Worm (Caenorhabditis elegans) whole organism, late embryonic: ENCODE results near the gene unk-1.

Source experiments
- C08G9.2 ChIP-seq: sonication (generic microtip); optimal IDR thresholded peaks from 2 replicates; lab custom pipeline; 2016; ENCODE audit warnings: mild to moderate bottlenecking, missing genetic modification characterization, moderate library complexity, missing compliant biosample characterization
- C38D4.7 ChIP-seq: fragments of 200-800 bp; sonication (Bioruptor generic); optimal IDR thresholded peaks from 2 replicates; lab custom pipeline; 2018; ENCODE audit warnings: mild to moderate bottlenecking, missing genetic modification characterization, moderate library complexity, missing compliant biosample characterization
- F13H6.1 ChIP-seq: sonication (generic microtip); optimal IDR thresholded peaks from 2 replicates; lab custom pipeline; 2016; ENCODE audit warnings: missing genetic modification characterization, missing compliant biosample characterization
- Y22D7AL.16 ChIP-seq: sonication (generic microtip); optimal IDR thresholded peaks from 2 replicates; lab custom pipeline; 2016; ENCODE audit warnings: missing genetic modification characterization, missing compliant biosample characterization
- ahr-1 ChIP-seq: sonication (generic microtip); optimal IDR thresholded peaks from 2 replicates; lab custom pipeline; 2016; ENCODE audit warnings: missing genetic modification characterization, missing compliant biosample characterization
- ama-1 ChIP-seq: fragments of 150-350 bp; optimal IDR thresholded peaks from 2 replicates; lab custom pipeline; 2014
- ceh-2 ChIP-seq: sonication (generic microtip); optimal IDR thresholded peaks from 2 replicates; lab custom pipeline; 2016; ENCODE audit warnings: missing genotype, missing genetic modification characterization, missing compliant biosample characterization
- ceh-24 ChIP-seq: sonication (generic microtip); optimal IDR thresholded peaks from 2 replicates; lab custom pipeline; 2016; ENCODE audit warnings: mild to moderate bottlenecking, missing genetic modification characterization, missing compliant biosample characterization
- ceh-34 ChIP-seq: sonication (generic microtip); optimal IDR thresholded peaks from 2 replicates; lab custom pipeline; 2016; ENCODE audit warnings: mild to moderate bottlenecking, missing genetic modification characterization, missing compliant biosample characterization
- ceh-9 ChIP-seq: sonication (generic microtip); optimal IDR thresholded peaks from 2 replicates; lab custom pipeline; 2016; ENCODE audit warnings: mild to moderate bottlenecking, missing genetic modification characterization, inconsistent platforms, missing compliant biosample characterization
- dmd-4 ChIP-seq: sonication (generic microtip); optimal IDR thresholded peaks from 2 replicates; lab custom pipeline; 2016; ENCODE audit warnings: borderline replicate concordance, missing genetic modification characterization, missing compliant biosample characterization
- elt-2 ChIP-seq: sonication (generic microtip); optimal IDR thresholded peaks from 2 replicates; lab custom pipeline; 2016; ENCODE audit warnings: missing genetic modification reagents, missing genetic modification characterization, missing compliant biosample characterization
- ets-4 ChIP-seq: sonication (generic microtip); optimal IDR thresholded peaks from 2 replicates; lab custom pipeline; 2016; ENCODE audit warnings: missing genetic modification characterization, missing compliant biosample characterization
- eyg-1 ChIP-seq: sonication (generic microtip); optimal IDR thresholded peaks from 2 replicates; lab custom pipeline; 2016; ENCODE audit warnings: missing genotype, missing genetic modification characterization, missing compliant biosample characterization
- fax-1 ChIP-seq: sonication (generic microtip); optimal IDR thresholded peaks from 2 replicates; lab custom pipeline; 2016; ENCODE audit warnings: missing genotype, missing genetic modification characterization, missing compliant biosample characterization
- fkh-6 ChIP-seq: sonication (generic microtip); optimal IDR thresholded peaks from 2 replicates; lab custom pipeline; 2016; ENCODE audit warnings: missing genetic modification characterization, missing compliant biosample characterization
- gmeb-2 ChIP-seq: sonication (generic microtip); optimal IDR thresholded peaks from 2 replicates; lab custom pipeline; 2016; ENCODE audit warnings: missing genetic modification characterization, inconsistent platforms, missing compliant biosample characterization
- hlh-30 ChIP-seq: sonication (generic microtip); optimal IDR thresholded peaks from 2 replicates; lab custom pipeline; 2017; ENCODE audit warnings: antibody characterized with exemption, missing genetic modification characterization, missing compliant biosample characterization; ENCODE audit not compliant: insufficient read depth
- hlh-6 ChIP-seq: sonication (generic microtip); optimal IDR thresholded peaks from 2 replicates; lab custom pipeline; 2016; ENCODE audit warnings: missing genotype, missing genetic modification characterization, missing compliant biosample characterization
- madf-2 ChIP-seq: sonication (generic microtip); optimal IDR thresholded peaks from 2 replicates; lab custom pipeline; 2017; ENCODE audit warnings: missing genetic modification characterization, missing compliant biosample characterization
- mec-3 ChIP-seq: sonication (generic microtip); optimal IDR thresholded peaks from 2 replicates; lab custom pipeline; 2016; ENCODE audit warnings: borderline replicate concordance, missing genetic modification characterization, missing compliant biosample characterization
- nfya-1 ChIP-seq: sonication (generic microtip); optimal IDR thresholded peaks from 2 replicates; lab custom pipeline; 2017; ENCODE audit warnings: missing genetic modification characterization, mild to moderate bottlenecking, missing compliant biosample characterization, antibody characterized with exemption, moderate library complexity
- nhr-11 ChIP-seq: fragments of 150-350 bp; optimal IDR thresholded peaks from 2 replicates; lab custom pipeline; 2014; ENCODE audit warnings: missing biosample characterization, missing genetic modification characterization
- npax-4 ChIP-seq: sonication (generic microtip); optimal IDR thresholded peaks from 2 replicates; lab custom pipeline; 2016; ENCODE audit warnings: missing genetic modification characterization, missing compliant biosample characterization
- odd-2 ChIP-seq: sonication (generic microtip); optimal IDR thresholded peaks from 2 replicates; lab custom pipeline; 2017; ENCODE audit warnings: antibody characterized with exemption, mild to moderate bottlenecking, missing genetic modification characterization, missing compliant biosample characterization
- pax-1 ChIP-seq: fragments of 150-350 bp; optimal IDR thresholded peaks from 2 replicates; lab custom pipeline; 2014; ENCODE audit warnings: missing biosample characterization, missing genetic modification characterization
- pqm-1 ChIP-seq: sonication (generic microtip); optimal IDR thresholded peaks from 2 replicates; lab custom pipeline; 2016; ENCODE audit warnings: missing genetic modification characterization, missing compliant biosample characterization
- pros-1 ChIP-seq: fragments of 150-350 bp; optimal IDR thresholded peaks from 2 replicates; lab custom pipeline; 2014; ENCODE audit warnings: missing biosample characterization, missing genetic modification reagents, missing genetic modification characterization
- rnt-1 ChIP-seq: sonication (generic microtip); optimal IDR thresholded peaks from 2 replicates; lab custom pipeline; 2016; ENCODE audit warnings: missing genetic modification characterization, missing compliant biosample characterization
- sox-2 ChIP-seq: fragments of 200-800 bp; sonication (Bioruptor generic); IDR thresholded peaks from 2 replicates; pipeline ENCODE4 v1.3.6; 2022; ENCODE audit warnings: missing genetic modification reagents, missing genetic modification characterization, missing compliant biosample characterization
- tbx-2 ChIP-seq: sonication (generic microtip); optimal IDR thresholded peaks from 2 replicates; lab custom pipeline; 2016; ENCODE audit warnings: missing genetic modification characterization, missing compliant biosample characterization
- unc-55 ChIP-seq: sonication (generic microtip); optimal IDR thresholded peaks from 2 replicates; lab custom pipeline; 2017; ENCODE audit warnings: missing biosample characterization, missing genetic modification reagents, missing genetic modification characterization
- zip-5 ChIP-seq: sonication (generic microtip); optimal IDR thresholded peaks from 2 replicates; lab custom pipeline; 2016; ENCODE audit warnings: missing genetic modification characterization, missing compliant biosample characterization
- ztf-16 ChIP-seq: sonication (generic microtip); optimal IDR thresholded peaks from 2 replicates; lab custom pipeline; 2017; ENCODE audit warnings: missing genetic modification characterization, missing compliant biosample characterization

The unk-1 gene

ce11 chrX:7992102-7992501, 22.7 kb upstream of the unk-1 start:
- TF ChIP-seq elt-2 (tag; lab: Kevin White, UChicago) (no peak), C08G9.2 (tag; lab: Kevin White, UChicago) (no peak), ceh-24 (no peak), gmeb-2 (tag; lab: Kevin White, UChicago) (no peak), nfya-1 (tag; lab: Kevin White, UChicago) (no peak), dmd-4 (tag; lab: Kevin White, UChicago) (no peak), C38D4.7 (GFP tag; lab: Kevin White, UChicago) (no peak), hlh-30 (tag; lab: Kevin White, UChicago) (no peak), fax-1 (tag; lab: Kevin White, UChicago) (no peak), ceh-34 (tag; lab: Kevin White, UChicago) (no peak), mec-3 (tag; lab: Kevin White, UChicago) (no peak), sox-2 (GFP tag; lab: Robert Waterston, UW) (no peak)

DNA sequence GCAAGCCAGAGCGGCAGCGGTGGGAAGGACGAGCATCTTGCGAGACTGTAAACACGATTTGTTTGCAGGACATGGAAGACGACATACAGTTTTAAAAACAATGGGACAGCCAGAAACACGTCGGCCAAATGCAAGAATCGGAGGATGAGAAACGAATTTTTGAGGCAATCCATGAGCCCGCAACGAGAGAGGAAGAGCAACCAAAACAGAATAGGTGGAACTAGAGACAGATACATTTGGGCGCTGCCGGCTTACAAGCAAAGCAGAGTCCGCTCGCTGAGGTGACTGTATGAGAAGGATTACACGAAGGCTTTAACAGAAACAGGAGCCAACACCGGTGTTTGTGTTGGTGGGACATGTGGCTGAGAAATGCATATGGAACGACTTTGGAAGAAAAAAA, 20.3 kb upstream of the unk-1 start:
- TF ChIP-seq tbx-2 (tag; lab: Kevin White, UChicago) (no peak), hlh-6 (tag; lab: Kevin White, UChicago) (peak; percentile 24)
- TF ChIP-seq, all 69 proteins: peak for 1

- TF ChIP-seq gmeb-2 (tag; lab: Kevin White, UChicago) (no peak), Y22D7AL.16 (tag; lab: Kevin White, UChicago) (no peak), fax-1 (tag; lab: Kevin White, UChicago) (no peak), ceh-2 (tag; lab: Kevin White, UChicago) (no peak), fkh-6 (tag; lab: Kevin White, UChicago) (no peak), ceh-34 (tag; lab: Kevin White, UChicago) (no peak), madf-2 (tag; lab: Kevin White, UChicago) (no peak), eyg-1 (tag; lab: Kevin White, UChicago) (no peak), rnt-1 (no peak), odd-2 (no peak), pros-1 (tag; lab: Kevin White, UChicago) (no peak)
Observed at ce11 chrX:7997968-7998367, 16.8 kb upstream of the unk-1 start, which contains the start of gene sdpn-1. Gene sdpn-1, minus strand, starts transcription at chrX:7998229.

DNA sequence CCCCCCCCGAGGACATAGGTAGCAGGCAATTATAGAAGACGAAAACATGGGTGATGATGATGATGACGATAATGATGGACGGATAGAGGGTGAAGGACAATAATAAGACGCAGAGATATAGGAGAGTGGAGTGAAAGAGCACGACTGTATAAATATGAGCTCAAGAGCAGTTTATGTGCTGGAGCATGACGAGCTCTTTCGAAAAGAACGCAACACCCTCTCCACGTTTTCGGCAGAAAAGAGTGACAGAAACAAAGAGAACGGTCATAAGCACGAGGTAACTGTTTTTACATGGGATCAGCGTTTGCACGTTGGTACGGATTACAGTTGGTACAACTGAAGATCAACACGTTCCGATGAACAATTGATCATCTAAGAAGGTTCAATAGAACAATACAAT, 15.8 kb upstream of the unk-1 start:
- no peak for TF ChIP-seq pqm-1
- TF ChIP-seq pax-1 = peak; percentile 92
- TF ChIP-seq ceh-24 = no peak
- TF ChIP-seq ahr-1 (tag; lab: Kevin White, UChicago) = no peak
- no peak for TF ChIP-seq zip-5 (tag; lab: Kevin White, UChicago)
- TF ChIP-seq tbx-2 (tag; lab: Kevin White, UChicago) = peak; percentile 30
- no peak for TF ChIP-seq ztf-16 (tag; lab: Kevin White, UChicago)
- no peak for TF ChIP-seq ceh-9 (tag; lab: Kevin White, UChicago)
- TF ChIP-seq ama-1 = no peak

- TF ChIP-seq F13H6.1 (tag; lab: Kevin White, UChicago) (no peak), nfya-1 (tag; lab: Kevin White, UChicago) (no peak), unc-55 (GFP tag; lab: Kevin White, UChicago) (no peak), npax-4 (tag; lab: Kevin White, UChicago) (no peak), ets-4 (tag; lab: Kevin White, UChicago) (no peak), nhr-11 (tag; lab: Kevin White, UChicago) (no peak), hlh-30 (tag; lab: Kevin White, UChicago) (no peak)
Observed at ce11 chrX:8003663-8004062, 11.1 kb upstream of the unk-1 start, which contains the start of the genes F45E1.1 and F45E1.2. Gene F45E1.1, plus strand, starts transcription at chrX:8003682. Gene F45E1.2, plus strand, starts transcription at chrX:8003733.
